Fruit fly (Drosophila melanogaster) S2 (cell line): Measurements from ENCODE around the gene CG1421.

Experiments used
- CG8478 ChIP-seq: fragments of >200 bp; optimal IDR thresholded peaks from 2 replicates; lab custom pipeline; 2018
- CTCF ChIP-seq, 2 experiments: fragments of >200 bp; optimal IDR thresholded peaks; 2 replicates each; lab custom pipeline; 2018

Gene CG1421

dm6 chr2L:21885502-21885901 lies 17.3 kb upstream of the CG1421 start:
- TF ChIP-seq CG8478 (lab: Kevin White, UChicago) (no peak), CTCF (optimal IDR thresholded peaks at IDR 0.05; lab: Kevin White, UChicago) (no peak)

- no peak for TF ChIP-seq CTCF (optimal IDR thresholded peaks at IDR 0.05; lab: Kevin White, UChicago)
- no peak for TF ChIP-seq CG8478 (lab: Kevin White, UChicago)
These were observed 16.5 kb upstream of the CG1421 start for dm6 chr2L:21886260-21886659.

DNA sequence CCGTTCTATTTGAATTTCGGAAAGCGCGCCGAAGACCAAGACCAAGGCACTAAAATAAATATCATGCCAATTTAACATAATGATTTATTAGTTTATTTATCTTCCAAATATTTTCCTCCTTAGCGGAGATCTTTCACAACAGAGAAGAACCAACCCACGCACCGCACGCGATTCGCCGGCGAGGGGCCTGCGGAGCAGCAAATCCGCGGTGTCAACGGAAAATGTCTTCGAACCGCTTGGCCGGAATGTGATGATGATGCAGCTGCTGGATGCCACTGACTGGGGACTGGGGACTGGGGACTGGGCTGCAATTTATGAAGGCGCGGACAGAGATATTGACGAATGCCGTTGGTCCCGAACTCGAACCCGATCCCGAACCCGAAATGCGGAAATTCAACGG lies 15.2 kb upstream of the CG1421 start:
- no peak for TF ChIP-seq CTCF (optimal IDR thresholded peaks at IDR 0.05; lab: Kevin White, UChicago)
- no peak for TF ChIP-seq CG8478 (lab: Kevin White, UChicago)

dm6 chr2L:21890205-21890604 lies 12.6 kb upstream of the CG1421 start:
- no peak for TF ChIP-seq CG8478 (lab: Kevin White, UChicago)
- TF ChIP-seq CTCF (optimal IDR thresholded peaks at IDR 0.05; lab: Kevin White, UChicago), result no peak

DNA sequence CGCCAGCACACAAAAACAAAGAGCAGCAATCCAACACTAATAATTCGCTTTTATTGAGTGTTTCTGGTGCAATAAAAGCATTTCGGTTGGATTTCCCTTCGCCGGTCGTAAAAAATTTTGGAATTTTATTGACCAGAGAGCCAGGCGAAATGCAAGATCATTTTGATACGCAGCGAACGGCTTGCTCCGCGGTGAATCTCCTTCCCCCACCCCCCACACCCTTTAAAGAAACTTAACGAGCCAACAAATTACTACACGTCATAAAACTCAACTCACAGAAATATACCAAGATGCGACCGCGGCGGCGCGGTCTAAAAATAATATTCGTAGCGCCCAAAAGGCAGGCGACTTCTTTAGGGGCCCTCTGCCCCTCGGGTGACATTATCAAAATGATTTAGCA lies 6.7 kb upstream of the CG1421 start:
- TF ChIP-seq CG8478 (lab: Kevin White, UChicago) (no peak), CTCF (optimal IDR thresholded peaks at IDR 0.05; lab: Kevin White, UChicago) (no peak)

- no peak for TF ChIP-seq CG8478 (lab: Kevin White, UChicago)
- no peak for TF ChIP-seq CTCF (optimal IDR thresholded peaks at IDR 0.05; lab: Kevin White, UChicago)
These were observed 4.6 kb upstream of the CG1421 start, which contains the start of gene CG11629 for dm6 chr2L:21898189-21898588. CG11629 (minus strand) TSS chr2L:21898289.

DNA sequence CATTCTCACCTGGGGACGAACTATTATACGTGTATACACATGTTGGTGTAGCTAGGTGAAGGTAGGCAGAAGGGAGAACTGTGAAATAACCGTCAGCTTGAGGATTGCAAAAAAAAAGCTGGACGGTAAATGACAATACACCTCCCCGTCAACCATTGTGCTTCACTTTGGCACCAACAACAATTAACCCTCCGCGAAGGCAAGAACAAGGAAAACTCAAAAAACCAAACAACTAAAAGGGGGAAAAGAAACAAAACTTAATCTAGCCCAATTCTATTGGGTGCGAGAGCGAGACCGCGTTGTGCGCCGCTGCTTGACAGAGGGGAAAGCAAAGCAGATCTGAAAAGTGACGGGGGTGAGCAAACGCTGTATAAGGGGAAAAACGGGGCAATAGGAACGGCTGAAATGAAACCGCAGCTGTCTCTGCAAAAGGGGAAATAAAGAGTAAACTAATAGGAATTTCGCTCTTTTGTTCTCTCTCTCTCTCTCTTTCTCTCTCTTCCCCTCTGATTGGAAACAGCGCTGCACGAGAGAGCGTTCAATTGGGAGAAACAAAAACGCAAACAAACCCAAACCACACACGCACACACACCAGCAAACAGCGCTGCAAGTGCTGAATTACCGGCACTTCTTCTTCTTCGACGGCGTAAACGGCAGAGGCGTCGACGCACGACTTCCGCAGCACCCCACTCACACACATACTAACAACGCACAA lies 3.6 kb upstream of the CG1421 start:
- no peak for TF ChIP-seq CG8478 (lab: Kevin White, UChicago)
- no peak for TF ChIP-seq CTCF (optimal IDR thresholded peaks at IDR 0.05; lab: Kevin White, UChicago)

DNA sequence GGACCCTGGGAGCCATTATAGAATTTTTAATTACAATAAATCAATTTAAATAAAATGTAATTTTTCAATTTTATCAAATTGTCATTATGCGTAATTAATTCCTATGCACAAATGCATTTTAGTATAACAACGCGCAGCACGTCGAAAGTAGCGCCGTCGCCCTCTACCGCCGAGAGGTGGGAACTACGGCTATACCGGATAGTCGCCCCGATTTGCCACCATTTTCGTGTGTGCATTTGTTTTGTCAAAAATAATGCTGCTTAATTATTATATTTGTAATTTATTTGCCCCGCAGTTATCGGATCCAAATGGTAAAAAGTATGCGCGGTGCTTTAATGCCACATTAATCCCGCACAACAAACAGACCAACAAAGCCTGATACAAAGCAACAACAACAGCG lies 1.4 kb downstream of the CG1421 start:
- TF ChIP-seq CG8478 (lab: Kevin White, UChicago) (no peak), CTCF (optimal IDR thresholded peaks at IDR 0.05; lab: Kevin White, UChicago) (peak; percentile 64 to 85)

dm6 chr2L:21905139-21905538 lies 2.3 kb downstream of the CG1421 start:
- TF ChIP-seq CTCF (optimal IDR thresholded peaks at IDR 0.05; lab: Kevin White, UChicago), result no peak
- no peak for TF ChIP-seq CG8478 (lab: Kevin White, UChicago)

DNA sequence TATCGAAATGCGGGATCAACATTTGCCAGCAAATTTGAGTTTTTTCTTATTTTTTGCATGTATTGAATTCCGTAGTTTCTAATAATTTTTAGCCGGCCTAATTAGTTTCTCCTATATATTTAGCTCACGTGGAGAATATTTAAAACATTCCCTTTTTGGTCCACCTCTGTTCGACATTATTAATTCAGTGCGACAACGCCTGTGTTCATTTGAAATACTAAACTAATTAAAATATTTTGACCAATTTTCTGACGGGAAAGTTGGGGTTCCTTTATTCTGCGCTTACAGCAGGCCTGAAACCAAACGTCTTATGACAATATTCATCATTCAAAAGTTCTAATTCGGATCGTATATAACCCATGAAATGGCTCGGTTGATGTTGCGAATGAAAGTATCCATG lies 3.2 kb downstream of the CG1421 start, which contains the start of gene CG1428:
CG1428 (plus strand) TSS at position 301 of the 400 bp plus-strand sequence.
- TF ChIP-seq CG8478 (lab: Kevin White, UChicago) (no peak), CTCF (optimal IDR thresholded peaks at IDR 0.05; lab: Kevin White, UChicago) (no peak)

- TF ChIP-seq CG8478 (lab: Kevin White, UChicago), result no peak
- TF ChIP-seq CTCF (optimal IDR thresholded peaks at IDR 0.05; lab: Kevin White, UChicago), result no peak
These were observed 12.5 kb downstream of the CG1421 start, which contains the start of gene CG31600 for dm6 chr2L:21915258-21915657. CG31600 (minus strand) TSS chr2L:21915358.

DNA sequence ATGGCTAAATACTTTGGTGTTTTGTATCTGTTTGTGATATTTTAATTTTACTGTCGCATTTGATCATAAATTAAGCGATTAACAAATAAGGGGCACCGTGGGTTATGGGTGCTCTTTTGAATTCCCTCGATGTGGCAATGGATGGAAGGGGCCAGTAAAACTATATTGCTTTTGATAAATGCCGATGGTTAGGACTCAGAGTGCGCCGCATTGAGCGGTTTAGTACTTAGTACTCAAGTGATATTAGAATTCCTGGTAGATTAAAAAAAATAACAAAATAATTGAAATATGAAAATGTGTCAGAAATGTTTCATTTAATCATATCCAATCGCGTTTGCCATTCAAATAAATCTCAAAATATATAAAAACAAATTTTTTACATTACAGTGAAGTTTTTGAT lies 13.2 kb downstream of the CG1421 start, which contains the start of gene CG11634:
CG11634 (plus strand) TSS at position 301 of the 400 bp plus-strand sequence.
- TF ChIP-seq CTCF (optimal IDR thresholded peaks at IDR 0.05; lab: Kevin White, UChicago), result no peak
- no peak for TF ChIP-seq CG8478 (lab: Kevin White, UChicago)

- no peak for TF ChIP-seq CG8478 (lab: Kevin White, UChicago)
- no peak for TF ChIP-seq CTCF (optimal IDR thresholded peaks at IDR 0.05; lab: Kevin White, UChicago)
These were observed 20.5 kb downstream of the CG1421 start for dm6 chr2L:21923267-21923666.

DNA sequence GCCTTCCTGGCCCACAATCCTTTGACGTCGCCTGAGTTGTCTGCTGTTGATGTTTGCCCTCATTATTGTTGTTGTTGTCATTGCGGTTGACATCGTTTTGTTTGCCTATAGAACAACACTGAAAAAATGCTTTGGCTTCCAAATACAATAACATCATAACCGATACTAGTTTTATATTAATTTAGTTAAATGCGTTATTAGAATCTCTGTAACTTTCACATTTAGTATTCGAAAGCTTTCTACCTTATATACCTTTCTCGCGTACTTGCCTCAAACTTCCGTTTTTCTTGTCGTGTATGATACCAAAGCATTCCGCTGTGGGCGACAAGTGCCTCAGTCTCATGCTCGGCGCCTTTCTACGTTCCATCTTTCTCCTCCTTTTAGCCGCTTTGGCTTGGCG lies 30.7 kb downstream of the CG1421 start:
- TF ChIP-seq CTCF (optimal IDR thresholded peaks at IDR 0.05; lab: Kevin White, UChicago) (no peak), CG8478 (lab: Kevin White, UChicago) (no peak)
